Worm (Caenorhabditis elegans) whole organism, mixed stage, embryonic: ENCODE data around the gene F53C11.9.

Experiments
- blmp-1 ChIP-seq: fragments of 150-350 bp; optimal IDR thresholded peaks from 2 replicates; lab custom pipeline; 2014; ENCODE audit warnings: missing biosample characterization, missing genetic modification characterization
- ceh-83 ChIP-seq: fragments of 200-800 bp; sonication (Bioruptor generic); optimal IDR thresholded peaks from 2 replicates; lab custom pipeline; 2018; ENCODE audit warnings: mild to moderate bottlenecking, missing genetic modification characterization, missing compliant biosample characterization
- nhr-28 ChIP-seq: fragments of 150-350 bp; optimal IDR thresholded peaks from 2 replicates; lab custom pipeline; 2014; ENCODE audit warnings: missing biosample characterization, missing genetic modification characterization
- pha-4 ChIP-seq: fragments of 150-350 bp; optimal IDR thresholded peaks from 2 replicates; lab custom pipeline; 2018; ENCODE audit warnings: missing biosample characterization, missing genetic modification reagents, missing genetic modification characterization
- snpc-4 ChIP-seq: fragments of 150-350 bp; optimal IDR thresholded peaks from 2 replicates; lab custom pipeline; 2014; ENCODE audit warnings: missing biosample characterization, missing genetic modification characterization
- unc-120 ChIP-seq: sonication (generic microtip); optimal IDR thresholded peaks from 2 replicates; lab custom pipeline; 2017; ENCODE audit warnings: missing genetic modification characterization, missing compliant biosample characterization; ENCODE audit not compliant: poor library complexity, severe bottlenecking
- unc-62 ChIP-seq: fragments of 150-350 bp; optimal IDR thresholded peaks from 2 replicates; lab custom pipeline; 2014; ENCODE audit warnings: missing biosample characterization, missing genetic modification reagents, missing genetic modification characterization

- TF ChIP-seq pha-4 (tag; lab: Kevin White, UChicago) = no peak
- no peak for TF ChIP-seq snpc-4 (tag; lab: Kevin White, UChicago)
- TF ChIP-seq unc-120 (tag; lab: Kevin White, UChicago) = no peak
- no peak for TF ChIP-seq blmp-1 (tag; lab: Kevin White, UChicago)
- no peak for TF ChIP-seq ceh-83 (GFP tag; lab: Kevin White, UChicago)
- TF ChIP-seq unc-62 (GFP tag; lab: Kevin White, UChicago) = no peak
- no peak for TF ChIP-seq nhr-28 (tag; lab: Kevin White, UChicago)
Observed at ce11 chrV:13756359-13757091, 21.3 kb upstream of the F53C11.9 start, which contains the start of gene F20G2.2.
